Worm (Caenorhabditis elegans): ENCODE results near the gene ucr-2.2.

The ucr-2.2 gene

DNA sequence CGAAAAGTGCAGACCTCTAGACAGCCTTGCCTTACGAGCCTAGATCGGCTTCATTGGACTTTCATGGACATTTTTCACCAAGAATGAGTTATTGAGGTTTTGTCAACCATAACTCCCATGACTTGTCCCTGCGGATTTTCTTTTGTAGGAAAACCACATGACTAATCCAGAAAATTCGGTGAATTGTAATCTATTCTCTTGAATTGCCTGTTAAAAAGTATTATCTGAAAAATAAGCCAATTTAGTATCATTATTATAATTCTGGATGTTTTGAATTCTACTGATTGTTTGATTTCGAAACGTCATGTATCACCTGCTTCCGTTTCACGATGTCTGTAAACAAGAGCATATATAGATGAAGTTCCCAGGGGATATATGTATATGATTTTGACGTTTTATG, 14.8 kb downstream of the ucr-2.2 start:
- TF ChIP-seq lin-13 (tag; optimal IDR thresholded peaks at IDR 0.05) (no peak), hlh-1 (tag; optimal IDR thresholded peaks at IDR 0.05) (no peak), nhr-237 (tag; optimal IDR thresholded peaks at IDR 0.05) (no peak), mep-1 (tag; optimal IDR thresholded peaks at IDR 0.05) (no peak), sptf-1 (tag; optimal IDR thresholded peaks at IDR 0.05) (no peak), bed-3 (GFP tag; optimal IDR thresholded peaks at IDR 0.05) (no peak), unc-120 (tag; optimal IDR thresholded peaks at IDR 0.05; ENCODE audit: poor library complexity, severe bottlenecking) (no peak), zip-8 (tag; optimal IDR thresholded peaks at IDR 0.05) (no peak), cnd-1 (tag; optimal IDR thresholded peaks at IDR 0.05) (no peak), lsy-2 (tag; optimal IDR thresholded peaks at IDR 0.05) (no peak), drap-1 (GFP tag; optimal IDR thresholded peaks at IDR 0.05) (no peak), nhr-12 (tag; optimal IDR thresholded peaks at IDR 0.05) (no peak), mab-5 (tag; optimal IDR thresholded peaks at IDR 0.05) (no peak), tbx-8 (GFP tag; optimal IDR thresholded peaks at IDR 0.05) (no peak), pha-4 (tag; optimal IDR thresholded peaks at IDR 0.05) (no peak), M03D4.4 (tag; optimal IDR thresholded peaks at IDR 0.05) (no peak), snpc-4 (tag; optimal IDR thresholded peaks at IDR 0.05) (no peak), ceh-83 (GFP tag; optimal IDR thresholded peaks at IDR 0.05) (no peak), ceh-43 (GFP tag; optimal IDR thresholded peaks at IDR 0.05) (no peak)

DNA sequence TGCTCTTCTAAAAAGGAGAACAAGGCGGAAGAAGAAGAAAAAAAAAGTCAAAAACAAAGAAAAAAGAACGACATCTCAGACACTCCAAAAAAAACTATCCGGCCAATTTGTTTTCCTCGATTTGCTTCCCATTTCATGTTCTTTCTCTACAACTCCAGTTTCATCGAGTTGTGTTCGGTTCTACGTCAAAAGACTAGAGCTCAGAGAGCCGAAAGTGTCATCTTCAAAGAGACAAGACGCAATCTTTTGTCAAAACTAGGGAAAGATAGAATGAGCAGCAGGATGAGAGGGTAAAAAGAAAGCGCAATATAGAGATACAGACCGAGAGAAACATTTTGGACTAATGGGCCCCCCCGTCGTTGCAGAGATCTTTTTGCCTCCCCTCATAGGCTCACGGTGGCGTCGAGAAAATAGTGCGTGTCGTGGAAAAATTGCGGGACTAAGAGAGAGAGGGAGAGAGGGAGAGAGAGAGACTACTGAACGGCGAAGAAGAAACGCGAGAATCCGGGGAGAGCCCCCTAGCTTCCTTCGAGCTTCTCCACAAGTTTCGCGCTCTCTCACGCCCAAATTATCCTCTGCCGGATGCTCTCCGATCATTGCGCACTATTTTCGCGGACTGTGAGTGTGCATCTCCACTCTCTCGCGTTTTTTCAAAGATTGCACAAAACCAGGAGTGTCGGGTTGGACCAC, 15.4 kb downstream of the ucr-2.2 start:
- TF ChIP-seq elt-3 (tag; optimal IDR thresholded peaks at IDR 0.05) (no peak), unc-120 (tag; optimal IDR thresholded peaks at IDR 0.05; ENCODE audit: poor library complexity, severe bottlenecking) (peak; percentile 89), cnd-1 (tag; optimal IDR thresholded peaks at IDR 0.05) (no peak), ham-2 (GFP tag; optimal IDR thresholded peaks at IDR 0.05) (no peak), lsy-2 (tag; optimal IDR thresholded peaks at IDR 0.05) (no peak), ces-1 (GFP tag; optimal IDR thresholded peaks at IDR 0.05) (peak; percentile 73), sptf-1 (tag; optimal IDR thresholded peaks at IDR 0.05) (peak; percentile 67), hlh-1 (tag; optimal IDR thresholded peaks at IDR 0.05) (peak; percentile 65), zip-8 (tag; optimal IDR thresholded peaks at IDR 0.05) (no peak), ceh-43 (GFP tag; optimal IDR thresholded peaks at IDR 0.05) (no peak), unc-62 (GFP tag; optimal IDR thresholded peaks at IDR 0.05) (peak; percentile 72), ceh-39 (tag; optimal IDR thresholded peaks at IDR 0.05) (no peak), mls-2 (tag; optimal IDR thresholded peaks at IDR 0.05) (peak; percentile 40), ztf-11 (tag; optimal IDR thresholded peaks at IDR 0.05) (peak; percentile 4), mab-5 (tag; optimal IDR thresholded peaks at IDR 0.05) (peak; percentile 4), drap-1 (GFP tag; optimal IDR thresholded peaks at IDR 0.05) (peak; percentile 29), blmp-1 (tag; optimal IDR thresholded peaks at IDR 0.05) (no peak)

DNA sequence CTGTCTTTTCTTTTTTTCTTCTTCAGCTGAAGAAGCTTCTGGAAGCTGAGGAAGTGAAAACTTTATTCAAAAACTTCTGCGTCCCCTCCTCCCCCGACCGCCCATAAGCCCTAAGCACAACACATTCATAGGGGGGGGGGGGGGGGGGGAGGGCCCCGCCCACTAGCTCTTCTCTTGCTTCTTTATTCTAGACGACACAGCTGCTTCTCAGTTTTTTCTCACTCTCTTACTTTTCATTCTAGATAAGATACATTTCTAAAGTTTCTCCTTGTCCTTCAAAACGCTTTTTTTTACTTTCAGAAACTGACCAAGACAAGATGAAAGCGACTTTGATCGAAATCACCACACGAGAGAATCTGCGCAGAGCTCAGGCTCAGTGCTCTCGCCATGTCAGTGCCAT, 16.1 kb downstream of the ucr-2.2 start, which contains the start of gene T10B10.4:
Gene T10B10.4 (plus strand): TSS at position 301 of the 400 bp plus-strand sequence.
- TF ChIP-seq nhr-237 (tag; optimal IDR thresholded peaks at IDR 0.05) (no peak), pha-4 (tag; optimal IDR thresholded peaks at IDR 0.05) (no peak), flh-1 (GFP tag; optimal IDR thresholded peaks at IDR 0.05) (no peak)

DNA sequence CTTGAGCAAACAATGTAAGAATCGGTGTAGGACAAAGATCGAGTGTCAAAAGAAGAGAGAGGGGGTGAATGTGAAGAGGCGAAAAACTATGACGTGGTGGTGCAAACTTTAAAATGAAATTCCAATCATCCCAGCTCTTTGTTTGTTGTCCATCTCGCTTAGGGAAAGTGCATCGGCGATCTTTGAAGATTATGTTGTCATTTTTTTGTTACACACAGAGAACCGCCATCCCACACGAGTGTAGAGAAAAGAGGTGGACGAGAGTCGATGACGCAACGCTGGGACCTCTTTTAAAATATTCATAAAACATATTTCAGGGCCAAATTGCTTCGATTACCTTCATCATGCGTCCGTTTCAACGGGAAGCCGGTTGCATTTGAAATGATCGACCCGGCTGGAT, 17.7 kb downstream of the ucr-2.2 start:
- TF ChIP-seq zip-8 (tag; optimal IDR thresholded peaks at IDR 0.05), result peak; percentile 62
- TF ChIP-seq elt-1 (tag; optimal IDR thresholded peaks at IDR 0.05; ENCODE audit: borderline replicate concordance, insufficient read depth), result no peak
- no peak for TF ChIP-seq flh-1 (GFP tag; optimal IDR thresholded peaks at IDR 0.05)
- TF ChIP-seq snpc-4 (tag; optimal IDR thresholded peaks at IDR 0.05), result no peak
- TF ChIP-seq blmp-1 (tag; optimal IDR thresholded peaks at IDR 0.05), result no peak

DNA sequence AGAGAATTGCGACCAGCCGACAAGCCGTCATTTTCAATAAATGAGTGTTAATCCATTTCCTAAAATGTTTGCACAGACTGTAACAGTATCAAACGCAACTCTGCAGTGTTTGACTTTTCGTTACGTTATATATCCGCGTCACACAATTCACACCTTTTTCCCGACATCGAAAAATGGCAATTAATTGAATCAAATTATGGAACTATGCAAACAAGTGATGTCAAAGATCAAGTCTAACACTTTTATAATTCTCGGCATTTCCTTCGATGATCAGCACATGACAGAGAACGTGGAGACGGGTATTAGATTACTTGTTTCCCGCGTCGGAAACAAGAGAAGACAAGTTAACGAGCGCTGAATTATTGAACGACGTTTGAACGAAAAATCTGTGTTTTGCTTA, 20.6 kb downstream of the ucr-2.2 start, which contains the start of gene phat-6:
Gene phat-6 (minus strand): TSS at position 101 of the 400 bp plus-strand sequence.
- TF ChIP-seq elt-3 (tag; optimal IDR thresholded peaks at IDR 0.05) (no peak), ceh-43 (GFP tag; optimal IDR thresholded peaks at IDR 0.05) (no peak), nhr-12 (tag; optimal IDR thresholded peaks at IDR 0.05) (no peak), elt-1 (tag; optimal IDR thresholded peaks at IDR 0.05; ENCODE audit: borderline replicate concordance, insufficient read depth) (no peak), unc-62 (GFP tag; optimal IDR thresholded peaks at IDR 0.05) (no peak), lin-32 (GFP tag; optimal IDR thresholded peaks at IDR 0.05) (no peak), lin-13 (tag; optimal IDR thresholded peaks at IDR 0.05) (no peak), drap-1 (GFP tag; optimal IDR thresholded peaks at IDR 0.05) (no peak), ceh-83 (GFP tag; optimal IDR thresholded peaks at IDR 0.05) (no peak), nhr-237 (tag; optimal IDR thresholded peaks at IDR 0.05) (no peak), nhr-2 (tag; optimal IDR thresholded peaks at IDR 0.05) (no peak), M03D4.4 (tag; optimal IDR thresholded peaks at IDR 0.05) (no peak), ceh-39 (tag; optimal IDR thresholded peaks at IDR 0.05) (no peak), flh-1 (GFP tag; optimal IDR thresholded peaks at IDR 0.05) (no peak)

All from whole organism, mixed stage, embryonic.